Worm (Caenorhabditis elegans) whole organism, L4 larva: ENCODE data around the gene scl-12.

Experiments
- ZK337.2 ChIP-seq: fragments of 200-800 bp; sonication (Bioruptor generic); IDR thresholded peaks from 2 replicates; pipeline ENCODE4 v1.3.6; 2022; ENCODE audit warnings: missing genetic modification reagents, missing genetic modification characterization, missing compliant biosample characterization
- aha-1 ChIP-seq: fragments of 150-350 bp; peaks from one replicate; lab custom pipeline; 2014; ENCODE audit warnings: missing biosample characterization, missing genetic modification characterization
- aly-2 ChIP-seq: sonication (generic microtip); optimal IDR thresholded peaks from 2 replicates; lab custom pipeline; 2018; ENCODE audit warnings: missing biosample characterization, missing genetic modification characterization
- dmd-9 ChIP-seq: fragments of 200-800 bp; sonication (Bioruptor generic); IDR thresholded peaks from 2 replicates; pipeline ENCODE4 v1.3.6; 2022; ENCODE audit warnings: missing genetic modification reagents, missing genetic modification characterization, missing compliant biosample characterization
- dpl-1 ChIP-seq: fragments of 150-350 bp; optimal IDR thresholded peaks from 2 replicates; lab custom pipeline; 2014; ENCODE audit warnings: missing biosample characterization, missing genetic modification reagents, missing genetic modification characterization
- egl-27 ChIP-seq: sonication (generic microtip); optimal IDR thresholded peaks from 3 replicates; lab custom pipeline; 2017; ENCODE audit warnings: missing biosample characterization, missing genetic modification reagents, missing genetic modification characterization
- lin-13 ChIP-seq: fragments of 150-350 bp; optimal IDR thresholded peaks from 2 replicates; lab custom pipeline; 2014; ENCODE audit warnings: missing biosample characterization, missing genetic modification reagents, missing genetic modification characterization
- nhr-11 ChIP-seq: fragments of 150-350 bp; optimal IDR thresholded peaks from 2 replicates; lab custom pipeline; 2014; ENCODE audit warnings: missing biosample characterization, missing genetic modification characterization
- nhr-28 ChIP-seq: fragments of 150-350 bp; optimal IDR thresholded peaks from 2 replicates; lab custom pipeline; 2014; ENCODE audit warnings: missing biosample characterization, missing genetic modification characterization
- nhr-77 ChIP-seq: fragments of 150-350 bp; optimal IDR thresholded peaks from 2 replicates; lab custom pipeline; 2014; ENCODE audit warnings: missing biosample characterization, missing genetic modification characterization
- rbr-2 ChIP-seq: sonication (generic microtip); optimal IDR thresholded peaks from 2 replicates; lab custom pipeline; 2016; ENCODE audit warnings: missing genotype, missing genetic modification characterization, missing compliant biosample characterization
- unc-130 ChIP-seq: sonication (generic microtip); optimal IDR thresholded peaks from 2 replicates; lab custom pipeline; 2016; ENCODE audit warnings: missing genetic modification reagents, missing genetic modification characterization, missing compliant biosample characterization
- unc-39 ChIP-seq: sonication (generic microtip); optimal IDR thresholded peaks from 2 replicates; lab custom pipeline; 2017; ENCODE audit warnings: missing biosample characterization, missing genetic modification characterization
- zag-1 ChIP-seq: fragments of 150-350 bp; optimal IDR thresholded peaks from 2 replicates; lab custom pipeline; 2014; ENCODE audit warnings: missing biosample characterization, missing genetic modification characterization

ce11 chrV:3807846-3808245 lies 4.5 kb upstream of the scl-12 start:
- TF ChIP-seq dpl-1 (no peak), rbr-2 (tag; lab: Kevin White, UChicago) (no peak), nhr-77 (tag; lab: Kevin White, UChicago) (no peak), aly-2 (tag; lab: Kevin White, UChicago) (no peak), zag-1 (no peak), nhr-28 (tag; lab: Kevin White, UChicago) (no peak), ZK337.2 (GFP tag; lab: Robert Waterston, UW) (no peak), nhr-11 (tag; lab: Kevin White, UChicago) (no peak), aha-1 (no peak), unc-39 (tag; lab: Kevin White, UChicago) (no peak), unc-130 (GFP tag; lab: Kevin White, UChicago) (no peak), dmd-9 (GFP tag; lab: Robert Waterston, UW) (no peak), lin-13 (no peak), egl-27 (tag; lab: Kevin White, UChicago) (no peak)
